Worm (Caenorhabditis elegans): ENCODE results near the gene Y39G8B.1.

- no peak for TF ChIP-seq ztf-7 (tag; optimal IDR thresholded peaks at IDR 0.05)
- TF ChIP-seq hlh-30 (tag; optimal IDR thresholded peaks at IDR 0.05; ENCODE audit: insufficient read depth): no peak
- no peak for TF ChIP-seq unc-39 (tag; optimal IDR thresholded peaks at IDR 0.05)
- no peak for TF ChIP-seq saeg-2 (GFP tag; IDR thresholded peaks at IDR 0.05)
- no peak for TF ChIP-seq lin-15B (tag; optimal IDR thresholded peaks at IDR 0.05)
These were observed 37.7 kb downstream of the Y39G8B.1 start for ce11 chrII:13935907-13936306.

Measured in whole organism, L4 larva.